Worm (Caenorhabditis elegans) whole organism, late embryonic: ENCODE measurements around the gene C44C1.6.
A peak's percentile ranks its signal among the peaks of the same experiment; 100 is the strongest.

Experiments used
- K02D7.2 ChIP-seq: sonication (generic microtip); optimal IDR thresholded peaks from 2 replicates; lab custom pipeline; 2017; ENCODE audit warnings: mild to moderate bottlenecking, missing genetic modification characterization, missing compliant biosample characterization
- ahr-1 ChIP-seq: sonication (generic microtip); optimal IDR thresholded peaks from 2 replicates; lab custom pipeline; 2016; ENCODE audit warnings: missing genetic modification characterization, missing compliant biosample characterization
- ama-1 ChIP-seq: fragments of 150-350 bp; optimal IDR thresholded peaks from 2 replicates; lab custom pipeline; 2014
- ceh-14 ChIP-seq: sonication (generic microtip); optimal IDR thresholded peaks from 2 replicates; lab custom pipeline; 2016; ENCODE audit warnings: missing genotype, missing genetic modification characterization, missing compliant biosample characterization
- ceh-19 ChIP-seq: fragments of 200-800 bp; sonication (Bioruptor generic); optimal IDR thresholded peaks from 2 replicates; lab custom pipeline; 2018; ENCODE audit warnings: mild to moderate bottlenecking, missing genetic modification characterization, missing compliant biosample characterization
- ceh-2 ChIP-seq: sonication (generic microtip); optimal IDR thresholded peaks from 2 replicates; lab custom pipeline; 2016; ENCODE audit warnings: missing genotype, missing genetic modification characterization, missing compliant biosample characterization
- ceh-45 ChIP-seq: fragments of 200-800 bp; sonication (Bioruptor generic); IDR thresholded peaks from 2 replicates; pipeline ENCODE4 v1.3.6; 2022; ENCODE audit warnings: missing genetic modification reagents, missing genetic modification characterization, missing compliant biosample characterization
- elt-2 ChIP-seq: sonication (generic microtip); optimal IDR thresholded peaks from 2 replicates; lab custom pipeline; 2016; ENCODE audit warnings: missing genetic modification reagents, missing genetic modification characterization, missing compliant biosample characterization
- hlh-15 ChIP-seq: sonication (generic microtip); optimal IDR thresholded peaks from 2 replicates; lab custom pipeline; 2016; ENCODE audit warnings: missing genetic modification characterization, missing compliant biosample characterization
- tbx-2 ChIP-seq: sonication (generic microtip); optimal IDR thresholded peaks from 2 replicates; lab custom pipeline; 2016; ENCODE audit warnings: missing genetic modification characterization, missing compliant biosample characterization
- ttx-3 ChIP-seq: sonication (generic microtip); optimal IDR thresholded peaks from 2 replicates; lab custom pipeline; 2016; ENCODE audit warnings: missing genetic modification reagents, missing genetic modification characterization, missing compliant biosample characterization

ce11 chrX:954499-955061, 15.5 kb downstream of the C44C1.6 start, which contains the start of gene apm-3:
- TF ChIP-seq K02D7.2 (tag; lab: Kevin White, UChicago) (no peak), ceh-45 (GFP tag; lab: Robert Waterston, UW) (no peak), hlh-15 (tag; lab: Kevin White, UChicago) (no peak), ahr-1 (no peak), ama-1 (lab: Kevin White, UChicago) (no peak), elt-2 (tag; lab: Kevin White, UChicago) (peak; percentile 40), tbx-2 (tag; lab: Kevin White, UChicago) (peak; percentile 34), ceh-19 (no peak), ceh-14 (tag; lab: Kevin White, UChicago) (no peak), ceh-2 (tag; lab: Kevin White, UChicago) (no peak), ttx-3 (tag; lab: Kevin White, UChicago) (no peak)
